Fruit fly (Drosophila melanogaster): Measurements from ENCODE around the gene E2f1.

DNA sequence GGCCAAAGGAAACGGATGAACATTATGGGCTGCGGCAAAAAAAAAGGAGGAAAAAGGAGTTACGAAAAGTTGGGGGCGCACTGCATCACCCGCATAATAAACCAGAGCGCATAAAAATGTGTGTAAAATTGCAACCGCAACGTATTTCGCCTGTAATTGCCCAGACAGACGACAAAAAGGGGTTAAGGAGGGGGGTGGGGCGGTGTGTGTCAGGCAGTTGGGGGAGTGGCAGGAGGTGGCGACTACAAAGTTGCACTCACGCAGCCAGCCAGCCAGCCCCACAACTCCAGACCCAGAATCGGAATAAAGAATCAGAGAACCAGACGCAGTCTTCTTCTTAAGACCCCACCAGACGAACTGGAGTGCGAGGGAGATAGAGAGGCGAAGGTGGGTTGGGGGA lies 10.2 kb downstream of the E2f1 start:
- TF ChIP-seq CTCF (optimal IDR thresholded peaks at IDR 0.05) (no peak), CG8478 (optimal IDR thresholded peaks at IDR 0.05) (no peak)

Measured in S2 (cell line).